Worm (Caenorhabditis elegans) whole organism, young adult: ENCODE data around the gene wnk-1.
A peak's percentile ranks its signal among the peaks of the same experiment; 100 is the strongest.

Experiments
- B0261.1 ChIP-seq: sonication (generic microtip); optimal IDR thresholded peaks from 2 replicates; lab custom pipeline; 2016; ENCODE audit warnings: mild to moderate bottlenecking, missing genetic modification characterization, moderate library complexity, missing compliant biosample characterization
- C17E4.6 ChIP-seq: fragments of 200-800 bp; sonication (Bioruptor generic); IDR thresholded peaks from 2 replicates; pipeline ENCODE4 v1.3.6; 2022; ENCODE audit warnings: missing genetic modification reagents, missing genetic modification characterization, missing compliant biosample characterization
- F10E7.11 ChIP-seq: sonication (generic microtip); optimal IDR thresholded peaks from 2 replicates; lab custom pipeline; 2017; ENCODE audit warnings: mild to moderate bottlenecking, missing genetic modification characterization, moderate library complexity, missing compliant biosample characterization
- F33H1.4 ChIP-seq: fragments of 200-800 bp; sonication (Bioruptor generic); IDR thresholded peaks from 2 replicates; pipeline ENCODE4 v1.3.6; 2022; ENCODE audit warnings: missing genetic modification reagents, missing genetic modification characterization, missing compliant biosample characterization
- F39B2.1 ChIP-seq: fragments of 200-800 bp; sonication (Bioruptor generic); IDR thresholded peaks from 2 replicates; pipeline ENCODE4 v1.3.6; 2022; ENCODE audit warnings: missing genetic modification reagents, missing genetic modification characterization, missing compliant biosample characterization
- F49E8.2 ChIP-seq: sonication (generic microtip); optimal IDR thresholded peaks from 3 replicates; lab custom pipeline; 2017; ENCODE audit warnings: missing genetic modification characterization, mild to moderate bottlenecking, missing compliant biosample characterization, antibody characterized with exemption, moderate library complexity; ENCODE audit not compliant: insufficient read depth
- F52B5.7 ChIP-seq: sonication (generic microtip); optimal IDR thresholded peaks from 2 replicates; lab custom pipeline; 2016; ENCODE audit warnings: mild to moderate bottlenecking, missing genetic modification characterization, missing compliant biosample characterization
- F57A8.1 ChIP-seq: fragments of 200-800 bp; sonication (Bioruptor generic); optimal IDR thresholded peaks from 2 replicates; lab custom pipeline; 2018; ENCODE audit warnings: mild to moderate bottlenecking, missing genetic modification characterization, moderate library complexity, missing compliant biosample characterization
- Y53F4B.3 ChIP-seq: fragments of 200-800 bp; sonication (Bioruptor generic); IDR thresholded peaks from 2 replicates; pipeline ENCODE4 v1.3.6; 2022; ENCODE audit warnings: missing genetic modification reagents, missing genetic modification characterization, missing compliant biosample characterization
- Y53G8AR.9 ChIP-seq: fragments of 200-800 bp; sonication (Bioruptor generic); conservative IDR thresholded peaks from 2 replicates; pipeline ENCODE4 v1.3.6; 2022; ENCODE audit warnings: missing genetic modification reagents, missing genetic modification characterization, missing compliant biosample characterization
- ZK185.1 ChIP-seq: sonication (generic microtip); optimal IDR thresholded peaks from 2 replicates; lab custom pipeline; 2016; ENCODE audit warnings: mild to moderate bottlenecking, missing genetic modification characterization, missing compliant biosample characterization; ENCODE audit not compliant: poor library complexity, severe bottlenecking
- ama-1 ChIP-seq, 3 experiments: fragments of 150-350 bp in 1 of 3; sonication (generic microtip) in 2 of 3; optimal IDR thresholded peaks; 2 replicates each; lab custom pipeline; 2014 to 2018; ENCODE audit warnings: missing biosample characterization in 2 of 3, missing genetic modification characterization in 2 of 3, missing genetic modification reagents in 2 of 3
- athp-1 ChIP-seq: sonication (generic microtip); optimal IDR thresholded peaks from 2 replicates; lab custom pipeline; 2017; ENCODE audit warnings: mild to moderate bottlenecking, missing genetic modification characterization, missing compliant biosample characterization
- egrh-3 ChIP-seq: fragments of 200-800 bp; sonication (Bioruptor generic); IDR thresholded peaks from 2 replicates; pipeline ENCODE4 v1.3.6; 2022; ENCODE audit warnings: missing genetic modification reagents, missing genetic modification characterization, missing compliant biosample characterization
- ets-4 ChIP-seq: fragments of 200-800 bp; sonication (Bioruptor generic); optimal IDR thresholded peaks from 2 replicates; lab custom pipeline; 2018; ENCODE audit warnings: mild to moderate bottlenecking, missing genetic modification characterization, missing compliant biosample characterization
- gei-17 ChIP-seq: fragments of 200-800 bp; sonication (Bioruptor generic); optimal IDR thresholded peaks from 2 replicates; lab custom pipeline; 2018; ENCODE audit warnings: mild to moderate bottlenecking, missing genetic modification characterization, missing compliant biosample characterization
- lin-26 ChIP-seq: fragments of 200-800 bp; sonication (Bioruptor generic); IDR thresholded peaks from 2 replicates; pipeline ENCODE4 v1.3.6; 2022; ENCODE audit warnings: missing genetic modification reagents, missing genetic modification characterization, missing compliant biosample characterization
- madf-3 ChIP-seq: fragments of 200-800 bp; sonication (Bioruptor generic); IDR thresholded peaks from 2 replicates; pipeline ENCODE4 v1.3.6; 2022; ENCODE audit warnings: missing genetic modification reagents, missing genetic modification characterization, missing compliant biosample characterization
- mes-4 ChIP-seq: sonication (generic microtip); optimal IDR thresholded peaks from 2 replicates; lab custom pipeline; 2016; ENCODE audit warnings: missing genotype, missing genetic modification characterization, missing compliant biosample characterization
- nfyb-1 ChIP-seq: fragments of 200-800 bp; sonication (Bioruptor generic); IDR thresholded peaks from 2 replicates; pipeline ENCODE4 v1.3.6; 2022; ENCODE audit warnings: missing genetic modification reagents, missing genetic modification characterization, missing compliant biosample characterization
- nhr-27 ChIP-seq: fragments of 200-800 bp; sonication (Bioruptor generic); optimal IDR thresholded peaks from 2 replicates; lab custom pipeline; 2018; ENCODE audit warnings: mild to moderate bottlenecking, missing genetic modification characterization, moderate library complexity, missing compliant biosample characterization
- nhr-80 ChIP-seq: sonication (generic microtip); optimal IDR thresholded peaks from 2 replicates; lab custom pipeline; 2016; ENCODE audit warnings: missing genetic modification characterization, missing compliant biosample characterization
- sdz-38 ChIP-seq: sonication (generic microtip); optimal IDR thresholded peaks from 2 replicates; lab custom pipeline; 2016; ENCODE audit warnings: missing genotype, missing genetic modification characterization, missing compliant biosample characterization
- snpc-1.3 ChIP-seq: sonication (generic microtip); optimal IDR thresholded peaks from 2 replicates; lab custom pipeline; 2017; ENCODE audit warnings: missing genetic modification characterization, mild to moderate bottlenecking, missing compliant biosample characterization, antibody characterized with exemption, moderate library complexity, missing genotype, missing genetic modification reagents; ENCODE audit not compliant: insufficient read depth
- snpc-3.4 ChIP-seq: sonication (generic microtip); optimal IDR thresholded peaks from 2 replicates; lab custom pipeline; 2017; ENCODE audit warnings: missing genetic modification characterization, mild to moderate bottlenecking, missing compliant biosample characterization, antibody characterized with exemption, moderate library complexity, missing genotype, missing genetic modification reagents
- sptf-2 ChIP-seq: fragments of 200-800 bp; sonication (Bioruptor generic); optimal IDR thresholded peaks from 2 replicates; lab custom pipeline; 2018; ENCODE audit warnings: mild to moderate bottlenecking, missing genetic modification characterization, missing compliant biosample characterization
- tbp1 ChIP-seq: fragments of 200-800 bp; sonication (Bioruptor generic); optimal IDR thresholded peaks from 2 replicates; lab custom pipeline; 2018; ENCODE audit warnings: mild to moderate bottlenecking, missing genetic modification characterization, missing compliant biosample characterization
- xnd-1 ChIP-seq: sonication (generic microtip); optimal IDR thresholded peaks from 2 replicates; lab custom pipeline; 2016; ENCODE audit warnings: missing genotype, missing genetic modification reagents, missing genetic modification characterization, missing compliant biosample characterization

Gene wnk-1

ce11 chrIV:9158969-9159800 is 40.7 kb upstream of the wnk-1 start, which contains the start of gene pcp-3:
TSS of gene pcp-3 (minus strand) at chrIV:9159019.
- TF ChIP-seq gei-17 (GFP tag; lab: Kevin White, UChicago): no peak
- TF ChIP-seq nhr-80 (tag; lab: Kevin White, UChicago): peak; percentile 55

DNA sequence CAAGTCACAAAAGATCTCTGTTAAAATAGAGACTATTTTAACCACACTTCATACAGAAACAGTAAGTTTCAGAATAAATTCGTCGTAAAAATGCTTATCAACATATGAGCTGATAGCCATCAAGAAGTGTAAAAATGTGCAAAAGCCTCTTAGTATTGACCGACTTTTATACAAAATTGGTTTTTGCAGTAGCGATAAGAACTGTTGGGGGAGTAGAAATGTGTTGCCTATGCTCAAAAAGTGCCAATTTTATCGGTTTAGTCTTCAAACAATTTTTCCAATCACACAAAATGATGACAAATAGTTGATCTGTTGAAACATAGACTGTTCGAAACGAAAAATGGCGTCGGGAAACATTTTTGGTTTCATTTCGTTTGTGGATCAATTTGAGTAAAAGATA is 40.0 kb upstream of the wnk-1 start:
- no peak for TF ChIP-seq snpc-3.4 (tag; lab: Kevin White, UChicago)
- TF ChIP-seq F39B2.1 (GFP tag; lab: Robert Waterston, UW): no peak
- TF ChIP-seq nhr-80 (tag; lab: Kevin White, UChicago): peak; percentile 96

DNA sequence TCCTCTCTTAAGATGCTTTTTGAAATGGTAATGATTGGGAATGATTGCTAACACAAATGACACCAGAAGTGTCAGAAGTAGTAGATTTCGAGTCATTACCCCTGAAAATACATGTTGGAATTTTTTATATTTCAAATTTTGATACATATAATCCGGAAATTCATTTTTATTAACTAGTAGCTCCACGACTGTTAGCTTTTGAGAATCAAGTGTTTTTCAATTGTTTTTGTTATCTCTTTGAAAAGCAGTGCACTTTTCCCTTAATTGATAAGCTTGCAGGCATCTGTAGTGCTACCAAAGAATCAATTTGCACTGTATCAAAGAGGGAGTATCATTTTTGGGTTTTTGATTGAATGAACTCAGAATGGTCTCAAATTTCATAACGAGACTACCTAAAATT is 34.9 kb upstream of the wnk-1 start, which contains the start of gene pcp-2:
Gene pcp-2 (minus strand): TSS at position 101 of the 400 bp plus-strand sequence.
- no peak for TF ChIP-seq xnd-1 (tag; lab: Kevin White, UChicago)
- TF ChIP-seq Y53F4B.3 (GFP tag; lab: Robert Waterston, UW): no peak
- no peak for TF ChIP-seq F10E7.11
- no peak for TF ChIP-seq athp-1
- TF ChIP-seq egrh-3: no peak
- no peak for TF ChIP-seq ZK185.1 (tag; lab: Kevin White, UChicago)
- no peak for TF ChIP-seq F49E8.2 (tag; lab: Kevin White, UChicago)
- no peak for TF ChIP-seq sdz-38
- no peak for TF ChIP-seq nhr-27 (tag; lab: Kevin White, UChicago)

- TF ChIP-seq sptf-2 (no peak), snpc-1.3 (tag; lab: Kevin White, UChicago) (no peak), C17E4.6 (GFP tag; lab: Robert Waterston, UW) (no peak)
Observed at ce11 chrIV:9165681-9166080, 34.2 kb upstream of the wnk-1 start, which contains the start of gene C07C7.3. TSS of gene C07C7.3 (plus strand) at chrIV:9166051.

- TF ChIP-seq madf-3 (GFP tag; lab: Robert Waterston, UW) (no peak), Y53G8AR.9 (GFP tag; lab: Robert Waterston, UW) (no peak), mes-4 (tag; lab: Kevin White, UChicago) (no peak), ama-1 (optimal IDR thresholded peaks at IDR 0.05; lab: Kevin White, UChicago) (no peak), ama-1 (GFP tag; optimal IDR thresholded peaks at IDR 0.05; lab: Kevin White, UChicago) (no peak), lin-26 (GFP tag; lab: Robert Waterston, UW) (no peak), ets-4 (no peak), nfyb-1 (GFP tag; lab: Robert Waterston, UW) (no peak), F52B5.7 (tag; lab: Kevin White, UChicago) (no peak), F57A8.1 (GFP tag; lab: Kevin White, UChicago) (no peak), xnd-1 (tag; lab: Kevin White, UChicago) (no peak), tbp1 (GFP tag; lab: Kevin White, UChicago) (no peak), F33H1.4 (GFP tag; lab: Robert Waterston, UW) (no peak), B0261.1 (tag; lab: Kevin White, UChicago) (no peak)
Observed at ce11 chrIV:9169764-9170163, 30.1 kb upstream of the wnk-1 start.
